Worm (Caenorhabditis elegans) whole organism, late embryonic: Measurements from ENCODE around the gene pqn-75.

Experiments
- C08G9.2 ChIP-seq: sonication (generic microtip); optimal IDR thresholded peaks from 2 replicates; lab custom pipeline; 2016; ENCODE audit warnings: mild to moderate bottlenecking, missing genetic modification characterization, moderate library complexity, missing compliant biosample characterization
- C38D4.7 ChIP-seq: fragments of 200-800 bp; sonication (Bioruptor generic); optimal IDR thresholded peaks from 2 replicates; lab custom pipeline; 2018; ENCODE audit warnings: mild to moderate bottlenecking, missing genetic modification characterization, moderate library complexity, missing compliant biosample characterization
- F13H6.1 ChIP-seq: sonication (generic microtip); optimal IDR thresholded peaks from 2 replicates; lab custom pipeline; 2016; ENCODE audit warnings: missing genetic modification characterization, missing compliant biosample characterization
- K02D7.2 ChIP-seq: sonication (generic microtip); optimal IDR thresholded peaks from 2 replicates; lab custom pipeline; 2017; ENCODE audit warnings: mild to moderate bottlenecking, missing genetic modification characterization, missing compliant biosample characterization
- Y22D7AL.16 ChIP-seq: sonication (generic microtip); optimal IDR thresholded peaks from 2 replicates; lab custom pipeline; 2016; ENCODE audit warnings: missing genetic modification characterization, missing compliant biosample characterization
- ahr-1 ChIP-seq: sonication (generic microtip); optimal IDR thresholded peaks from 2 replicates; lab custom pipeline; 2016; ENCODE audit warnings: missing genetic modification characterization, missing compliant biosample characterization
- ceh-18 ChIP-seq: sonication (generic microtip); optimal IDR thresholded peaks from 2 replicates; lab custom pipeline; 2016; ENCODE audit warnings: missing genetic modification characterization, missing compliant biosample characterization
- ceh-19 ChIP-seq: fragments of 200-800 bp; sonication (Bioruptor generic); optimal IDR thresholded peaks from 2 replicates; lab custom pipeline; 2018; ENCODE audit warnings: mild to moderate bottlenecking, missing genetic modification characterization, missing compliant biosample characterization
- ceh-22 ChIP-seq: sonication (generic microtip); optimal IDR thresholded peaks from 2 replicates; lab custom pipeline; 2017; ENCODE audit warnings: missing biosample characterization, missing genetic modification characterization
- ceh-6 ChIP-seq: fragments of 200-800 bp; sonication (Bioruptor generic); optimal IDR thresholded peaks from 2 replicates; lab custom pipeline; 2018; ENCODE audit warnings: mild to moderate bottlenecking, missing genetic modification characterization, missing compliant biosample characterization
- ceh-9 ChIP-seq: sonication (generic microtip); optimal IDR thresholded peaks from 2 replicates; lab custom pipeline; 2016; ENCODE audit warnings: mild to moderate bottlenecking, missing genetic modification characterization, inconsistent platforms, missing compliant biosample characterization
- dmd-4 ChIP-seq: sonication (generic microtip); optimal IDR thresholded peaks from 2 replicates; lab custom pipeline; 2016; ENCODE audit warnings: borderline replicate concordance, missing genetic modification characterization, missing compliant biosample characterization
- ets-4 ChIP-seq: sonication (generic microtip); optimal IDR thresholded peaks from 2 replicates; lab custom pipeline; 2016; ENCODE audit warnings: missing genetic modification characterization, missing compliant biosample characterization
- fax-1 ChIP-seq: sonication (generic microtip); optimal IDR thresholded peaks from 2 replicates; lab custom pipeline; 2016; ENCODE audit warnings: missing genotype, missing genetic modification characterization, missing compliant biosample characterization
- fkh-10 ChIP-seq: fragments of 150-350 bp; optimal IDR thresholded peaks from 2 replicates; lab custom pipeline; 2014; ENCODE audit warnings: missing biosample characterization, missing genetic modification reagents, missing genetic modification characterization
- fkh-6 ChIP-seq: sonication (generic microtip); optimal IDR thresholded peaks from 2 replicates; lab custom pipeline; 2016; ENCODE audit warnings: missing genetic modification characterization, missing compliant biosample characterization
- gmeb-2 ChIP-seq: sonication (generic microtip); optimal IDR thresholded peaks from 2 replicates; lab custom pipeline; 2016; ENCODE audit warnings: missing genetic modification characterization, inconsistent platforms, missing compliant biosample characterization
- hlh-8 ChIP-seq: sonication (generic microtip); optimal IDR thresholded peaks from 2 replicates; lab custom pipeline; 2016; ENCODE audit warnings: missing genotype, missing genetic modification characterization, missing compliant biosample characterization
- lim-6 ChIP-seq: sonication (generic microtip); optimal IDR thresholded peaks from 2 replicates; lab custom pipeline; 2016; ENCODE audit warnings: missing genetic modification characterization, missing compliant biosample characterization
- mec-3 ChIP-seq: sonication (generic microtip); optimal IDR thresholded peaks from 2 replicates; lab custom pipeline; 2016; ENCODE audit warnings: borderline replicate concordance, missing genetic modification characterization, missing compliant biosample characterization
- nfya-1 ChIP-seq: sonication (generic microtip); optimal IDR thresholded peaks from 2 replicates; lab custom pipeline; 2017; ENCODE audit warnings: missing genetic modification characterization, mild to moderate bottlenecking, missing compliant biosample characterization, antibody characterized with exemption, moderate library complexity
- nhr-11 ChIP-seq: fragments of 150-350 bp; optimal IDR thresholded peaks from 2 replicates; lab custom pipeline; 2014; ENCODE audit warnings: missing biosample characterization, missing genetic modification characterization
- npax-4 ChIP-seq: sonication (generic microtip); optimal IDR thresholded peaks from 2 replicates; lab custom pipeline; 2016; ENCODE audit warnings: missing genetic modification characterization, missing compliant biosample characterization
- odd-2 ChIP-seq: sonication (generic microtip); optimal IDR thresholded peaks from 2 replicates; lab custom pipeline; 2017; ENCODE audit warnings: antibody characterized with exemption, mild to moderate bottlenecking, missing genetic modification characterization, missing compliant biosample characterization
- pag-3 ChIP-seq: sonication (generic microtip); optimal IDR thresholded peaks from 2 replicates; lab custom pipeline; 2016; ENCODE audit warnings: missing compliant biosample characterization, missing genetic modification characterization, borderline replicate concordance
- pat-9 ChIP-seq: fragments of 200-800 bp; sonication (Bioruptor generic); optimal IDR thresholded peaks from 2 replicates; lab custom pipeline; 2018; ENCODE audit warnings: mild to moderate bottlenecking, missing genetic modification characterization, moderate library complexity, missing compliant biosample characterization
- ref-2 ChIP-seq: sonication (generic microtip); optimal IDR thresholded peaks from 2 replicates; lab custom pipeline; 2016; ENCODE audit warnings: missing genetic modification characterization, missing compliant biosample characterization
- rnt-1 ChIP-seq: sonication (generic microtip); optimal IDR thresholded peaks from 2 replicates; lab custom pipeline; 2016; ENCODE audit warnings: missing genetic modification characterization, missing compliant biosample characterization
- sox-2 ChIP-seq: fragments of 200-800 bp; sonication (Bioruptor generic); IDR thresholded peaks from 2 replicates; pipeline ENCODE4 v1.3.6; 2022; ENCODE audit warnings: missing genetic modification reagents, missing genetic modification characterization, missing compliant biosample characterization
- syd-9 ChIP-seq: sonication (generic microtip); optimal IDR thresholded peaks from 2 replicates; lab custom pipeline; 2016; ENCODE audit warnings: mild to moderate bottlenecking, missing genetic modification characterization, moderate library complexity, missing compliant biosample characterization
- tbx-7 ChIP-seq: sonication (generic microtip); optimal IDR thresholded peaks from 2 replicates; lab custom pipeline; 2016; ENCODE audit warnings: missing genotype, missing genetic modification characterization, missing compliant biosample characterization
- unc-86 ChIP-seq: sonication (generic microtip); optimal IDR thresholded peaks from 2 replicates; lab custom pipeline; 2016; ENCODE audit warnings: missing genetic modification characterization, missing compliant biosample characterization
- zip-5 ChIP-seq: sonication (generic microtip); optimal IDR thresholded peaks from 2 replicates; lab custom pipeline; 2016; ENCODE audit warnings: missing genetic modification characterization, missing compliant biosample characterization

The pqn-75 gene

ce11 chrIV:4076690-4077295 lies 4.7 kb downstream of the pqn-75 start:
- TF ChIP-seq mec-3 (peak; percentile 69), sox-2 (GFP tag; lab: Robert Waterston, UW) (no peak)

ce11 chrIV:4078901-4079300 lies 6.8 kb downstream of the pqn-75 start, which contains the start of gene C35B1.8:
TSS of gene C35B1.8 (minus strand) at chrIV:4079001.
- TF ChIP-seq lim-6 (tag; lab: Kevin White, UChicago) (no peak), pag-3 (tag; lab: Kevin White, UChicago) (no peak), pat-9 (tag; lab: Kevin White, UChicago) (no peak), syd-9 (tag; lab: Kevin White, UChicago) (no peak), ceh-18 (tag; lab: Kevin White, UChicago) (no peak), zip-5 (tag; lab: Kevin White, UChicago) (no peak), fax-1 (tag; lab: Kevin White, UChicago) (no peak), F13H6.1 (tag; lab: Kevin White, UChicago) (no peak), dmd-4 (tag; lab: Kevin White, UChicago) (no peak), fkh-6 (tag; lab: Kevin White, UChicago) (no peak), hlh-8 (no peak), ceh-19 (GFP tag; lab: Kevin White, UChicago) (no peak), npax-4 (tag; lab: Kevin White, UChicago) (no peak), ahr-1 (tag; lab: Kevin White, UChicago) (no peak), ceh-9 (no peak), C38D4.7 (GFP tag; lab: Kevin White, UChicago) (no peak), ets-4 (tag; lab: Kevin White, UChicago) (no peak), nfya-1 (tag; lab: Kevin White, UChicago) (no peak)

ce11 chrIV:4079514-4079913 lies 7.4 kb downstream of the pqn-75 start, which contains the start of gene C35B1.4:
TSS of gene C35B1.4 (plus strand) at chrIV:4079814.
- TF ChIP-seq ceh-22 (tag; lab: Kevin White, UChicago) = no peak
- no peak for TF ChIP-seq fax-1 (tag; lab: Kevin White, UChicago)
- TF ChIP-seq nfya-1 (tag; lab: Kevin White, UChicago) = no peak
- TF ChIP-seq lim-6 (tag; lab: Kevin White, UChicago) = no peak
- no peak for TF ChIP-seq ceh-18 (tag; lab: Kevin White, UChicago)
- no peak for TF ChIP-seq syd-9 (tag; lab: Kevin White, UChicago)
- no peak for TF ChIP-seq ref-2 (tag; lab: Kevin White, UChicago)
- TF ChIP-seq rnt-1 (tag; lab: Kevin White, UChicago) = no peak
- no peak for TF ChIP-seq Y22D7AL.16 (tag; lab: Kevin White, UChicago)
- TF ChIP-seq ceh-6 (GFP tag; lab: Kevin White, UChicago) = no peak
- TF ChIP-seq sox-2 (GFP tag; lab: Robert Waterston, UW) = no peak
- TF ChIP-seq nhr-11 (tag; lab: Kevin White, UChicago) = no peak
- no peak for TF ChIP-seq C38D4.7 (GFP tag; lab: Kevin White, UChicago)

ce11 chrIV:4080846-4081245 lies 8.7 kb downstream of the pqn-75 start, which contains the start of the genes C35B1.9 and C35B1.3:
TSS of gene C35B1.9 (minus strand) at chrIV:4080946.
TSS of gene C35B1.3 (plus strand) at chrIV:4081151.
- TF ChIP-seq K02D7.2 (tag; lab: Kevin White, UChicago) (no peak), F13H6.1 (tag; lab: Kevin White, UChicago) (no peak), ref-2 (tag; lab: Kevin White, UChicago) (no peak), fkh-10 (GFP tag; lab: Kevin White, UChicago) (no peak), odd-2 (tag; lab: Kevin White, UChicago) (no peak), Y22D7AL.16 (tag; lab: Kevin White, UChicago) (no peak), nhr-11 (tag; lab: Kevin White, UChicago) (no peak), unc-86 (tag; lab: Kevin White, UChicago) (no peak), ceh-18 (tag; lab: Kevin White, UChicago) (no peak)

- TF ChIP-seq gmeb-2 (no peak), C08G9.2 (no peak), ref-2 (tag; lab: Kevin White, UChicago) (no peak), tbx-7 (no peak)
- TF ChIP-seq, all 69 proteins: peak for 0
These were observed 10.5 kb downstream of the pqn-75 start for ce11 chrIV:4082599-4082998.
